Fruit fly (Drosophila melanogaster): ENCODE results near the gene MnM.

MnM gene

DNA sequence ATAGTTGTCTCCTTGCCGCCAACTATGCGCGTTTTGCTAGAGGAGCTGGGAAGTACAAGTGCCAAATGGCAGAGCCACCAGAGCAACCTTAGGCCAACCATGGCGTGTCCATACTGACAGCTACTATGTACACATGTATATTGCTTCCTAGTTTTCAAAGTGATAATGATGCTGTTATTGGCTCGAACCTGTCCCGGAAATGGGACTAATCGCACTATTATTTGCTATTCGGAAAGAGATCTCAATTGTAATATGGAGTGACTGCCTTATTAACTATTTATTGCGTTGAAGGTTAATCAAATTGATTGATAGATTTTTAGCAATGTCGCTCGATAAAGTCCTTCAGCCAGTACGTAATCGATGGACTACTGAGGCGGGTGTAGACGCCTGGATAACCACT lies 26.0 kb upstream of the MnM start, which contains the start of gene CG33159:
Gene CG33159 (minus strand): TSS at position 101 of the 400 bp plus-strand sequence.
- TF ChIP-seq E2f1 (GFP tag; IDR thresholded peaks at IDR 0.05), result no peak
- TF ChIP-seq tup (GFP tag; optimal IDR thresholded peaks at IDR 0.05), result no peak
- TF ChIP-seq CG43689 (GFP tag; IDR thresholded peaks at IDR 0.05), result no peak
- TF ChIP-seq CG17912 (GFP tag; optimal IDR thresholded peaks at IDR 0.05), result no peak
- TF ChIP-seq amos (GFP tag; IDR thresholded peaks at IDR 0.05; ENCODE audit: partially characterized antibody), result no peak
- TF ChIP-seq schlank (tag; optimal IDR thresholded peaks at IDR 0.05), result no peak
- TF ChIP-seq CG12391 (tag; optimal IDR thresholded peaks at IDR 0.05), result no peak
- TF ChIP-seq CG14014 (GFP tag; IDR thresholded peaks at IDR 0.05), result no peak
- TF ChIP-seq klu (GFP tag; IDR thresholded peaks at IDR 0.05), result no peak
- TF ChIP-seq fd102C (GFP tag; optimal IDR thresholded peaks at IDR 0.05), result no peak
- TF ChIP-seq ttk (GFP tag; IDR thresholded peaks at IDR 0.05), result no peak
- TF ChIP-seq ase (GFP tag; IDR thresholded peaks at IDR 0.05), result no peak
- no peak for TF ChIP-seq CG3995 (GFP tag; optimal IDR thresholded peaks at IDR 0.05)
- no peak for TF ChIP-seq NC2α (GFP tag; optimal IDR thresholded peaks at IDR 0.05)
- no peak for TF ChIP-seq CG11398 (GFP tag; optimal IDR thresholded peaks at IDR 0.05)
- TF ChIP-seq HmgZ (tag; optimal IDR thresholded peaks at IDR 0.05), result no peak
- no peak for TF ChIP-seq D19A (tag; optimal IDR thresholded peaks at IDR 0.05)
- TF ChIP-seq Hr51 (GFP tag; optimal IDR thresholded peaks at IDR 0.05), result no peak

- no peak for TF ChIP-seq crol (GFP tag; IDR thresholded peaks at IDR 0.05)
- TF ChIP-seq crp (GFP tag; optimal IDR thresholded peaks at IDR 0.05), result no peak
- TF ChIP-seq mam (GFP tag; optimal IDR thresholded peaks at IDR 0.05), result no peak
- no peak for TF ChIP-seq CG10366 (GFP tag; IDR thresholded peaks at IDR 0.05)
- no peak for TF ChIP-seq Dip2 (GFP tag; IDR thresholded peaks at IDR 0.05)
- TF ChIP-seq trem (tag; optimal IDR thresholded peaks at IDR 0.05), result no peak
- TF ChIP-seq luna (GFP tag; optimal IDR thresholded peaks at IDR 0.05), result no peak
- no peak for TF ChIP-seq jing (GFP tag; optimal IDR thresholded peaks at IDR 0.05)
- no peak for TF ChIP-seq CG14710 (tag; optimal IDR thresholded peaks at IDR 0.05)
- no peak for TF ChIP-seq aop (GFP tag; IDR thresholded peaks at IDR 0.05)
- TF ChIP-seq ash1 (GFP tag; optimal IDR thresholded peaks at IDR 0.05), result no peak
- no peak for TF ChIP-seq CG30020 (tag; optimal IDR thresholded peaks at IDR 0.05)
- no peak for TF ChIP-seq ham (GFP tag; IDR thresholded peaks at IDR 0.05)
- no peak for TF ChIP-seq CG2712 (tag; optimal IDR thresholded peaks at IDR 0.05)
- TF ChIP-seq Bgb (GFP tag; IDR thresholded peaks at IDR 0.05; ENCODE audit: partially characterized antibody), result no peak
- TF ChIP-seq gem (tag; optimal IDR thresholded peaks at IDR 0.05), result no peak
- TF ChIP-seq wor (GFP tag; IDR thresholded peaks at IDR 0.05), result no peak
- TF ChIP-seq CG7556 (GFP tag; optimal IDR thresholded peaks at IDR 0.05), result no peak
These were observed 24.7 kb upstream of the MnM start, which contains the start of gene CG32271 for dm6 chr3L:3203062-3203461. Gene CG32271, minus strand, starts transcription at chr3L:3203162.

- TF ChIP-seq Hr78 (GFP tag; optimal IDR thresholded peaks at IDR 0.05) (no peak), CG7786 (GFP tag; optimal IDR thresholded peaks at IDR 0.05) (peak; percentile 71), yki (optimal IDR thresholded peaks at IDR 0.05) (no peak), CG10654 (GFP tag; optimal IDR thresholded peaks at IDR 0.05) (no peak), Adf1 (GFP tag; IDR thresholded peaks at IDR 0.05) (no peak), CG7372 (GFP tag; IDR thresholded peaks at IDR 0.05) (peak; percentile 66; the same call in 1 of the 2 replicates), Stat92E (GFP tag; optimal IDR thresholded peaks at IDR 0.05) (peak in 1 of 3 experiments; percentile 54), tup (GFP tag; optimal IDR thresholded peaks at IDR 0.05) (peak; percentile 63), CG1832 (GFP tag; optimal IDR thresholded peaks at IDR 0.05) (no peak), CG7839 (tag; optimal IDR thresholded peaks at IDR 0.05) (no peak), abd-A (tag; optimal IDR thresholded peaks at IDR 0.05) (no peak), CG9437 (GFP tag; optimal IDR thresholded peaks at IDR 0.05) (peak; percentile 85), zfh1 (GFP tag; IDR thresholded peaks at IDR 0.05) (peak; percentile 67; the same call in 2 of the 3 replicates)
These were observed 20.3 kb upstream of the MnM start, which contains the start of the genes CG32276 and gry for dm6 chr3L:3198447-3199402. Gene CG32276, minus strand, starts transcription at chr3L:3199047. Gene gry, plus strand, starts transcription at chr3L:3199090.
